Worm (Caenorhabditis elegans) whole organism, L1 larva: Measurements from ENCODE around the gene R05C11.2.
"Not testable (repeated sequence)": the region's sequence is repeated elsewhere in the genome, so short reads cannot be mapped to it uniquely, and the experiment has no call there.

Source experiments
- C04F5.9 ChIP-seq: sonication (generic microtip); optimal IDR thresholded peaks from 2 replicates; lab custom pipeline; 2016; ENCODE audit warnings: missing genetic modification characterization, missing compliant biosample characterization
- C16A3.4 ChIP-seq: fragments of 150-350 bp; optimal IDR thresholded peaks from 2 replicates; lab custom pipeline; 2014; ENCODE audit warnings: missing biosample characterization, missing genetic modification characterization
- Y116A8C.19 ChIP-seq: sonication (generic microtip); optimal IDR thresholded peaks from 2 replicates; lab custom pipeline; 2016; ENCODE audit warnings: missing compliant biosample characterization, missing genetic modification characterization, borderline replicate concordance
- aha-1 ChIP-seq: fragments of 150-350 bp; optimal IDR thresholded peaks from 2 replicates; lab custom pipeline; 2014; ENCODE audit warnings: missing biosample characterization, missing genetic modification characterization
- ceh-63 ChIP-seq: fragments of 200-800 bp; sonication (Bioruptor generic); optimal IDR thresholded peaks from 2 replicates; lab custom pipeline; 2018; ENCODE audit warnings: mild to moderate bottlenecking, missing genetic modification characterization, missing compliant biosample characterization
- ces-1 ChIP-seq: fragments of 150-350 bp; optimal IDR thresholded peaks from 2 replicates; lab custom pipeline; 2014; ENCODE audit warnings: missing biosample characterization, missing genetic modification reagents, missing genetic modification characterization
- dpl-1 ChIP-seq, 3 experiments: fragments of 150-350 bp in 2 of 3; sonication (generic microtip) in 1 of 3; optimal IDR thresholded peaks; 2 replicates each; lab custom pipeline; 2014 to 2017; ENCODE audit warnings: missing biosample characterization in 3 of 3, missing genetic modification characterization in 3 of 3, missing genetic modification reagents in 3 of 3
- dsc-1 ChIP-seq: sonication (generic microtip); optimal IDR thresholded peaks from 2 replicates; lab custom pipeline; 2016; ENCODE audit warnings: mild to moderate bottlenecking, missing genetic modification characterization, missing compliant biosample characterization
- efl-3 ChIP-seq: fragments of 200-800 bp; sonication (Bioruptor generic); optimal IDR thresholded peaks from 2 replicates; lab custom pipeline; 2018; ENCODE audit warnings: mild to moderate bottlenecking, missing genetic modification characterization, missing compliant biosample characterization
- egl-13 ChIP-seq: sonication (generic microtip); optimal IDR thresholded peaks from 2 replicates; lab custom pipeline; 2016; ENCODE audit warnings: missing genotype, missing genetic modification reagents, missing genetic modification characterization, missing compliant biosample characterization
- egl-27 ChIP-seq, 2 experiments: fragments of 150-350 bp in 1 of 2; sonication (generic microtip); optimal IDR thresholded peaks; 3 replicates each; lab custom pipeline; 2017 to 2018; ENCODE audit warnings: missing biosample characterization in 2 of 2, missing genetic modification characterization in 2 of 2, missing genetic modification reagents in 2 of 2
- elt-2 ChIP-seq: sonication (generic microtip); optimal IDR thresholded peaks from 2 replicates; lab custom pipeline; 2016; ENCODE audit warnings: missing genetic modification characterization, mild to moderate bottlenecking, inconsistent platforms, missing compliant biosample characterization, missing genetic modification reagents
- elt-3 ChIP-seq, 6 experiments: fragments of 150-350 bp in 1 of 6; sonication (generic microtip); optimal IDR thresholded peaks; 2 replicates each; lab custom pipeline; 2017 to 2018; ENCODE audit warnings: missing biosample characterization in 6 of 6, missing genetic modification characterization in 6 of 6, inconsistent platforms in 1 of 6
- ets-5 ChIP-seq: fragments of 200-800 bp; sonication (Bioruptor generic); IDR thresholded peaks from 2 replicates; pipeline ENCODE4 v1.3.6; 2022; ENCODE audit warnings: missing genetic modification characterization, missing compliant biosample characterization
- fkh-10 ChIP-seq: sonication (generic microtip); optimal IDR thresholded peaks from 2 replicates; lab custom pipeline; 2017; ENCODE audit warnings: missing biosample characterization, missing genetic modification reagents, missing genetic modification characterization
- fkh-8 ChIP-seq: sonication (generic microtip); optimal IDR thresholded peaks from 2 replicates; lab custom pipeline; 2016; ENCODE audit warnings: mild to moderate bottlenecking, missing genetic modification characterization, missing compliant biosample characterization
- grh-1 ChIP-seq: fragments of 200-800 bp; sonication (Bioruptor generic); IDR thresholded peaks from 2 replicates; pipeline ENCODE4 v1.3.6; 2022; ENCODE audit warnings: missing genetic modification reagents, missing genetic modification characterization, missing compliant biosample characterization
- hlh-17 ChIP-seq: fragments of 200-800 bp; sonication (Bioruptor generic); optimal IDR thresholded peaks from 2 replicates; lab custom pipeline; 2018; ENCODE audit warnings: missing genetic modification characterization, mild to moderate bottlenecking, missing compliant biosample characterization, moderate library complexity, borderline replicate concordance
- hlh-4 ChIP-seq: sonication (generic microtip); optimal IDR thresholded peaks from 2 replicates; lab custom pipeline; 2016; ENCODE audit warnings: mild to moderate bottlenecking, missing genetic modification characterization, missing compliant biosample characterization
- isw-1 ChIP-seq: fragments of 200-800 bp; sonication (Bioruptor generic); IDR thresholded peaks from 2 replicates; pipeline ENCODE4 v1.3.6; 2022; ENCODE audit warnings: missing genetic modification characterization, missing compliant biosample characterization
- jun-1 ChIP-seq: fragments of 150-350 bp; optimal IDR thresholded peaks from 2 replicates; lab custom pipeline; 2014; ENCODE audit warnings: missing biosample characterization, missing genetic modification reagents, missing genetic modification characterization
- lin-14 ChIP-seq: fragments of 200-800 bp; sonication (Bioruptor generic); optimal IDR thresholded peaks from 2 replicates; lab custom pipeline; 2018; ENCODE audit warnings: mild to moderate bottlenecking, missing genetic modification characterization, moderate library complexity, missing compliant biosample characterization
- lin-15B ChIP-seq: fragments of 150-350 bp; sonication (generic microtip); optimal IDR thresholded peaks from 3 replicates; lab custom pipeline; 2014; ENCODE audit warnings: missing biosample characterization, missing genetic modification characterization
- lin-35 ChIP-seq, 2 experiments: fragments of 150-350 bp; optimal IDR thresholded peaks; 2 replicates each; lab custom pipeline; 2014; ENCODE audit warnings: missing biosample characterization in 2 of 2, missing genetic modification characterization in 2 of 2, missing genetic modification reagents in 2 of 2
- lsy-2 ChIP-seq, 2 experiments: fragments of 150-350 bp; optimal IDR thresholded peaks; 2 replicates each; lab custom pipeline; 2014; ENCODE audit warnings: missing biosample characterization in 2 of 2, missing genetic modification characterization in 2 of 2
- mdl-1 ChIP-seq, 2 experiments: fragments of 150-350 bp; optimal IDR thresholded peaks; 2 replicates each; lab custom pipeline; 2014 to 2017; ENCODE audit warnings: missing biosample characterization in 2 of 2, missing genetic modification characterization in 2 of 2, inconsistent platforms in 1 of 2
- nhr-20 ChIP-seq: sonication (generic microtip); optimal IDR thresholded peaks from 2 replicates; lab custom pipeline; 2016; ENCODE audit warnings: mild to moderate bottlenecking, missing genetic modification characterization, missing compliant biosample characterization
- nhr-28 ChIP-seq: fragments of 150-350 bp; optimal IDR thresholded peaks from 2 replicates; lab custom pipeline; 2014; ENCODE audit warnings: missing biosample characterization, missing genetic modification characterization
- nhr-76 ChIP-seq: sonication (generic microtip); optimal IDR thresholded peaks from 2 replicates; lab custom pipeline; 2017; ENCODE audit warnings: missing biosample characterization, missing genetic modification characterization
- nhr-84 ChIP-seq: sonication (generic microtip); optimal IDR thresholded peaks from 2 replicates; lab custom pipeline; 2017; ENCODE audit warnings: missing biosample characterization, missing genetic modification characterization
- nhr-90 ChIP-seq: sonication (generic microtip); optimal IDR thresholded peaks from 2 replicates; lab custom pipeline; 2016; ENCODE audit warnings: mild to moderate bottlenecking, missing genetic modification characterization, missing compliant biosample characterization; ENCODE audit not compliant: poor library complexity
- pax-3 ChIP-seq: fragments of 200-800 bp; sonication (Bioruptor generic); optimal IDR thresholded peaks from 2 replicates; lab custom pipeline; 2018; ENCODE audit warnings: mild to moderate bottlenecking, missing genetic modification characterization, moderate library complexity, missing compliant biosample characterization
- pqm-1 ChIP-seq: sonication (generic microtip); optimal IDR thresholded peaks from 3 replicates; lab custom pipeline; 2017; ENCODE audit warnings: missing biosample characterization, missing genetic modification characterization
- skn-1 ChIP-seq: fragments of 150-350 bp; optimal IDR thresholded peaks from 2 replicates; lab custom pipeline; 2014; ENCODE audit warnings: missing biosample characterization, missing genetic modification characterization
- snu-23 ChIP-seq: sonication (generic microtip); optimal IDR thresholded peaks from 2 replicates; lab custom pipeline; 2016; ENCODE audit warnings: missing genetic modification characterization, missing compliant biosample characterization
- unc-62 ChIP-seq: fragments of 150-350 bp; optimal IDR thresholded peaks from 2 replicates; lab custom pipeline; 2014; ENCODE audit warnings: missing biosample characterization, missing genetic modification reagents, missing genetic modification characterization
- xbp-1 ChIP-seq: sonication (generic microtip); optimal IDR thresholded peaks from 2 replicates; lab custom pipeline; 2016; ENCODE audit warnings: missing genetic modification characterization, missing compliant biosample characterization
- zag-1 ChIP-seq: fragments of 150-350 bp; optimal IDR thresholded peaks from 2 replicates; lab custom pipeline; 2014; ENCODE audit warnings: missing biosample characterization, missing genetic modification characterization
- zip-4 ChIP-seq: fragments of 200-800 bp; sonication (Bioruptor generic); optimal IDR thresholded peaks from 2 replicates; lab custom pipeline; 2018; ENCODE audit warnings: mild to moderate bottlenecking, missing genetic modification characterization, moderate library complexity, missing compliant biosample characterization
- ztf-11 ChIP-seq, 2 experiments: sonication (generic microtip); optimal IDR thresholded peaks; 2 replicates each; lab custom pipeline; 2016 to 2017; ENCODE audit warnings: missing genetic modification characterization in 2 of 2, missing biosample characterization in 1 of 2, missing compliant biosample characterization in 1 of 2

Gene R05C11.2

DNA sequence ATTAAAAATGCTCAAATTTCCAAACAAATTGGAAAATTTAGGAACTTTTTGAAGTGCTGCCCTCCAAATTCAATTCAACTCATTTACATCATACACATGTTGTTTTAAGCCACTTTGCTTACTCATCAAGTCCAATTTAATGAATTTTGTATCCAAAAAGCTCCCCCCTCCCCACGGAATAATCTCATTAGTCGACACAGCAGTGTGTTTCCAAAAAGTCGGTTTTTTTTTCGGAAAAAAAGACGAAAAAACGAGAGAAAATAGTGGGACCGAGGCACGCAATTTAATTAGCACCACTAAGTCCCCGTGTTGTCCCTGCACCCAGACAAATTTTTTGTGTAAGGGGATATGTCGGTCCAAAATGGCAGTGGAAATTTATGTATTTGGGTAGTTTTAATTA lies 6.6 kb downstream of the R05C11.2 start (continued):
- TF ChIP-seq nhr-20 (tag; lab: Kevin White, UChicago) (no peak), egl-27 (tag; optimal IDR thresholded peaks at IDR 0.05; lab: Kevin White, UChicago) (no peak), efl-3 (GFP tag; lab: Kevin White, UChicago) (no peak), ces-1 (GFP tag; lab: Kevin White, UChicago) (peak; percentile 88), lin-14 (peak; percentile 84), nhr-84 (tag; lab: Kevin White, UChicago) (no peak), fkh-10 (peak; percentile 7), elt-2 (tag; lab: Kevin White, UChicago) (no peak), ztf-11 (tag; optimal IDR thresholded peaks at IDR 0.05; lab: Kevin White, UChicago) (peak in 1 of 2 experiments; percentile 37), fkh-8 (tag; lab: Kevin White, UChicago) (peak; percentile 25), elt-3 (tag; optimal IDR thresholded peaks at IDR 0.05; lab: Kevin White, UChicago) (no peak), nhr-90 (tag; lab: Kevin White, UChicago) (no peak), dpl-1 (GFP tag; optimal IDR thresholded peaks at IDR 0.05; lab: Kevin White, UChicago) (no peak), hlh-17 (no peak), ets-5 (GFP tag; lab: Robert Waterston, UW) (no peak), pax-3 (tag; lab: Kevin White, UChicago) (no peak), zag-1 (peak; percentile 45), nhr-28 (no peak), mdl-1 (tag; optimal IDR thresholded peaks at IDR 0.05; lab: Kevin White, UChicago) (no peak), lin-15B (tag; lab: Kevin White, UChicago) (no peak), snu-23 (GFP tag; lab: Kevin White, UChicago) (peak; percentile 13), Y116A8C.19 (tag; lab: Kevin White, UChicago) (no peak), xbp-1 (tag; lab: Kevin White, UChicago) (peak; percentile 24), dsc-1 (tag; lab: Kevin White, UChicago) (no peak), zip-4 (GFP tag; lab: Kevin White, UChicago) (no peak), aha-1 (tag; lab: Kevin White, UChicago) (no peak), C16A3.4 (tag; lab: Kevin White, UChicago) (no peak), jun-1 (tag; lab: Kevin White, UChicago) (no peak), C04F5.9 (no peak), ceh-63 (GFP tag; lab: Kevin White, UChicago) (no peak), nhr-76 (tag; lab: Kevin White, UChicago) (no peak), hlh-4 (tag; lab: Kevin White, UChicago) (no peak), lsy-2 (tag; optimal IDR thresholded peaks at IDR 0.05; lab: Kevin White, UChicago) (peak; percentile 17 to 24), pqm-1 (tag; lab: Kevin White, UChicago) (no peak), grh-1 (GFP tag; lab: Robert Waterston, UW) (no peak), lin-35 (GFP tag; optimal IDR thresholded peaks at IDR 0.05; lab: Kevin White, UChicago) (no peak), isw-1 (GFP tag; lab: Robert Waterston, UW) (no peak), skn-1 (tag; lab: Kevin White, UChicago) (no peak), unc-62 (GFP tag; lab: Kevin White, UChicago) (no peak)

DNA sequence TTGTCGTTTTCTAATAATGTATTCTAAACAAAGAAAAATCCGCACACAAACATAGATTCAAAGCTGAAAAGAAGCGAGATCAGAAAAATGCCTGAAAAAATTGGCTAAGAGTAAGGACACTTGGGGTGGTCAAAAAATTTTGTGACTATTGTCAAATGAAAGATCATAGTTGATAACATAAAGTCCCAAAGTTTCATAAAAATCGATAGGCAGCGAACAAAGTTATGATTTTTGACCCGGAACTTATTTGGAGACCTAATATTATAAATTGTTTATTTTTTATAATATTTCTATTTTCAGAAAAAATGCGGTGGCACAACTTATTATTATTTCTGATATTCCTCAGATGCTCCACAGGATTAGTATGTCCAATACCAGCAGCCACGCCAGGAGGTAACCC lies 7.7 kb downstream of the R05C11.2 start, which contains the start of gene R05C11.4:
Gene R05C11.4 (plus strand): TSS at position 301 of the 400 bp plus-strand sequence.
- TF ChIP-seq pax-3 (tag; lab: Kevin White, UChicago); dpl-1 (GFP tag; optimal IDR thresholded peaks at IDR 0.05; lab: Kevin White, UChicago); egl-13 (tag; lab: Kevin White, UChicago): not testable (repeated sequence)
